Fruit fly (Drosophila melanogaster) whole organism, embryonic: ENCODE measurements around the gene Rad1.
A peak's percentile ranks its signal among the peaks of the same experiment; 100 is the strongest.

ENCODE experiments used
- Ada2b ChIP-seq: fragments of 200-800 bp; sonication (Bioruptor generic); IDR thresholded peaks from 2 replicates; pipeline ENCODE4 v1.3.6; 2022; ENCODE audit warnings: missing biosample characterization, missing genetic modification characterization
- Bgb ChIP-seq: fragments of 200-800 bp; sonication (Bioruptor generic); IDR thresholded peaks from 2 replicates; pipeline ENCODE4 v1.3.6; 2022; ENCODE audit warnings: missing biosample characterization, missing genetic modification characterization; ENCODE audit not compliant: partially characterized antibody
- CG10267 ChIP-seq: fragments of 200-800 bp; sonication (Bioruptor generic); optimal IDR thresholded peaks from 2 replicates; lab custom pipeline; 2018; ENCODE audit warnings: missing biosample characterization, mild to moderate bottlenecking, missing genetic modification characterization, moderate library complexity
- CG13287 ChIP-seq: fragments of 200-800 bp; sonication (Bioruptor generic); IDR thresholded peaks from 2 replicates; pipeline ENCODE4 v1.3.6; 2022; ENCODE audit warnings: missing biosample characterization, missing genetic modification characterization; ENCODE audit not compliant: partially characterized antibody
- CG15011 ChIP-seq: fragments of 200-800 bp; sonication (Bioruptor generic); optimal IDR thresholded peaks from 3 replicates; lab custom pipeline; 2018; ENCODE audit warnings: missing biosample characterization, mild to moderate bottlenecking, missing genetic modification characterization
- CG16813 ChIP-seq: fragments of 200-800 bp; sonication (Bioruptor generic); IDR thresholded peaks from 3 replicates; pipeline ENCODE4 v1.3.6; 2022; ENCODE audit warnings: missing biosample characterization, missing genetic modification characterization; ENCODE audit not compliant: partially characterized antibody
- CG18262 ChIP-seq: fragments of 200-800 bp; optimal IDR thresholded peaks from 3 replicates; lab custom pipeline; 2019; ENCODE audit warnings: missing biosample characterization, mild to moderate bottlenecking, missing genetic modification characterization, moderate library complexity
- CG1832 ChIP-seq: fragments of 200-800 bp; sonication (Bioruptor generic); optimal IDR thresholded peaks from 2 replicates; lab custom pipeline; 2017; ENCODE audit warnings: missing biosample characterization, mild to moderate bottlenecking, missing genetic modification characterization, inconsistent platforms
- CG2712 ChIP-seq: fragments of 200-800 bp; optimal IDR thresholded peaks from 3 replicates; lab custom pipeline; 2019; ENCODE audit warnings: missing biosample characterization, mild to moderate bottlenecking, missing genetic modification characterization, moderate library complexity
- CG30431 ChIP-seq: fragments of 200-800 bp; sonication (Bioruptor generic); optimal IDR thresholded peaks from 2 replicates; lab custom pipeline; 2017; ENCODE audit warnings: missing biosample characterization, missing genetic modification characterization
- CG34422 ChIP-seq: fragments of 200-800 bp; sonication (Bioruptor generic); IDR thresholded peaks from 3 replicates; pipeline ENCODE4 v1.3.6; 2022; ENCODE audit warnings: missing biosample characterization, missing genetic modification characterization
- CG3847 ChIP-seq: fragments of 200-800 bp; sonication (Bioruptor generic); IDR thresholded peaks from 2 replicates; pipeline ENCODE4 v1.3.6; 2022; ENCODE audit warnings: missing biosample characterization, missing genetic modification characterization
- CG4424 ChIP-seq: fragments of 200-800 bp; sonication (Bioruptor generic); optimal IDR thresholded peaks from 3 replicates; lab custom pipeline; 2016; ENCODE audit warnings: missing biosample characterization, missing genetic modification characterization
- CG8359 ChIP-seq: fragments of 200-800 bp; sonication (Bioruptor generic); optimal IDR thresholded peaks from 2 replicates; lab custom pipeline; 2017; ENCODE audit warnings: missing biosample characterization, mild to moderate bottlenecking, missing genetic modification characterization, borderline replicate concordance
- Camta ChIP-seq: fragments of 200-800 bp; sonication (Bioruptor generic); optimal IDR thresholded peaks from 2 replicates; lab custom pipeline; 2016; ENCODE audit warnings: missing biosample characterization, missing genetic modification characterization
- CoRest ChIP-seq: fragments of 200-800 bp; sonication (Bioruptor generic); optimal IDR thresholded peaks from 3 replicates; lab custom pipeline; 2018; ENCODE audit warnings: missing biosample characterization, mild to moderate bottlenecking, missing genetic modification characterization, moderate library complexity
- D ChIP-seq, 2 experiments: fragments of 200-800 bp in 1 of 2; fragments of >200 bp in 1 of 2; sonication (Bioruptor generic) in 1 of 2; optimal IDR thresholded peaks; 2 replicates in 1 of 2; 3 replicates in 1 of 2; lab custom pipeline; 2017; ENCODE audit warnings: mild to moderate bottlenecking in 1 of 2, missing biosample characterization in 1 of 2, missing genetic modification characterization in 1 of 2, missing genetic modification reagents in 1 of 2
- Doc3 ChIP-seq: fragments of 200-800 bp; sonication (Bioruptor generic); IDR thresholded peaks from 3 replicates; pipeline ENCODE4 v1.3.6; 2022; ENCODE audit warnings: missing biosample characterization, missing genetic modification characterization; ENCODE audit not compliant: partially characterized antibody
- ERR ChIP-seq: fragments of 200-800 bp; sonication (Bioruptor generic); optimal IDR thresholded peaks from 2 replicates; lab custom pipeline; 2016; ENCODE audit warnings: missing biosample characterization, missing genetic modification characterization
- HLH4C ChIP-seq: fragments of 200-800 bp; sonication (Bioruptor generic); IDR thresholded peaks from 3 replicates; pipeline ENCODE4 v1.3.6; 2022; ENCODE audit warnings: missing biosample characterization, missing genetic modification characterization; ENCODE audit not compliant: partially characterized antibody
- Hand ChIP-seq: fragments of 200-800 bp; sonication (Bioruptor generic); optimal IDR thresholded peaks from 2 replicates; lab custom pipeline; 2017; ENCODE audit warnings: mild to moderate bottlenecking, missing biosample characterization, missing genetic modification reagents, missing genetic modification characterization
- MBD-R2 ChIP-seq: fragments of 200-800 bp; sonication (Bioruptor generic); IDR thresholded peaks from 2 replicates; pipeline ENCODE4 v1.3.6; 2022; ENCODE audit warnings: missing biosample characterization, missing genetic modification characterization
- Myb ChIP-seq: fragments of 200-800 bp; sonication (Bioruptor generic); optimal IDR thresholded peaks from 2 replicates; lab custom pipeline; 2016; ENCODE audit warnings: missing biosample characterization, missing genetic modification characterization
- Rfx ChIP-seq: fragments of 200-800 bp; sonication (Bioruptor generic); IDR thresholded peaks from 2 replicates; pipeline ENCODE4 v1.3.6; 2022; ENCODE audit warnings: missing biosample characterization, missing genetic modification characterization
- Scr ChIP-seq: fragments of 200-800 bp; sonication (Bioruptor generic); IDR thresholded peaks from 2 replicates; pipeline ENCODE4 v1.3.6; 2022; ENCODE audit warnings: missing biosample characterization, missing genetic modification characterization; ENCODE audit not compliant: partially characterized antibody
- Sry-δ ChIP-seq: fragments of 200-800 bp; sonication (Bioruptor generic); optimal IDR thresholded peaks from 2 replicates; lab custom pipeline; 2016; ENCODE audit warnings: missing biosample characterization, missing genetic modification characterization
- Tbp ChIP-seq: fragments of >200 bp; optimal IDR thresholded peaks from 2 replicates; lab custom pipeline; 2018; ENCODE audit warnings: missing biosample characterization, missing genetic modification characterization
- az2 ChIP-seq: fragments of 200-800 bp; sonication (Bioruptor generic); optimal IDR thresholded peaks from 3 replicates; lab custom pipeline; 2016; ENCODE audit warnings: missing biosample characterization, missing genetic modification characterization
- cwo ChIP-seq: fragments of 200-800 bp; sonication (Bioruptor generic); optimal IDR thresholded peaks from 3 replicates; lab custom pipeline; 2017; ENCODE audit warnings: missing biosample characterization, missing genetic modification characterization, mild to moderate bottlenecking, moderate library complexity, missing genetic modification reagents
- dmrt11E ChIP-seq: fragments of 200-800 bp; sonication (Bioruptor generic); optimal IDR thresholded peaks from 3 replicates; lab custom pipeline; 2018; ENCODE audit warnings: missing biosample characterization, mild to moderate bottlenecking, missing genetic modification characterization, moderate library complexity
- fd64A ChIP-seq: fragments of 200-800 bp; sonication (Bioruptor generic); optimal IDR thresholded peaks from 3 replicates; lab custom pipeline; 2018; ENCODE audit warnings: missing biosample characterization, mild to moderate bottlenecking, missing genetic modification characterization
- fd96Cb ChIP-seq: fragments of 200-800 bp; sonication (Bioruptor generic); optimal IDR thresholded peaks from 2 replicates; lab custom pipeline; 2018; ENCODE audit warnings: missing biosample characterization, mild to moderate bottlenecking, missing genetic modification characterization, moderate library complexity
- fru ChIP-seq: fragments of >200 bp; optimal IDR thresholded peaks from 2 replicates; lab custom pipeline; 2017
- gce ChIP-seq: fragments of 200-800 bp; sonication (Bioruptor generic); IDR thresholded peaks from 3 replicates; pipeline ENCODE4 v1.3.6; 2022; ENCODE audit warnings: missing biosample characterization, missing genetic modification characterization
- gsb ChIP-seq: fragments of 200-800 bp; sonication (Bioruptor generic); IDR thresholded peaks from 2 replicates; pipeline ENCODE4 v1.3.6; 2022; ENCODE audit warnings: missing biosample characterization, missing genetic modification characterization
- inv ChIP-seq: fragments of 200-800 bp; sonication (Bioruptor generic); IDR thresholded peaks from 2 replicates; pipeline ENCODE4 v1.3.6; 2022; ENCODE audit warnings: missing biosample characterization, missing genetic modification characterization; ENCODE audit not compliant: partially characterized antibody
- knrl ChIP-seq: fragments of 200-800 bp; sonication (Bioruptor generic); IDR thresholded peaks from 3 replicates; pipeline ENCODE4 v1.3.6; 2022; ENCODE audit warnings: missing biosample characterization, missing genetic modification characterization; ENCODE audit not compliant: partially characterized antibody
- nau ChIP-seq: fragments of 200-800 bp; sonication (Bioruptor generic); optimal IDR thresholded peaks from 3 replicates; lab custom pipeline; 2017; ENCODE audit warnings: missing biosample characterization, mild to moderate bottlenecking, missing genetic modification characterization, missing genetic modification reagents
- row ChIP-seq: fragments of 200-800 bp; sonication (Bioruptor generic); IDR thresholded peaks from 3 replicates; pipeline ENCODE4 v1.3.6; 2022; ENCODE audit warnings: missing biosample characterization, missing genetic modification characterization
- sens ChIP-seq: fragments of 200-800 bp; sonication (Bioruptor generic); peaks from one replicate; lab custom pipeline; 2016; ENCODE audit warnings: missing biosample characterization, missing genetic modification characterization
- seq ChIP-seq: fragments of 200-800 bp; sonication (Bioruptor generic); IDR thresholded peaks from 2 replicates; pipeline ENCODE4 v1.3.6; 2022; ENCODE audit warnings: missing biosample characterization, missing genetic modification characterization
- slbo ChIP-seq: fragments of 200-800 bp; sonication (Bioruptor generic); IDR thresholded peaks from 2 replicates; pipeline ENCODE4 v1.3.6; 2022; ENCODE audit warnings: missing biosample characterization, missing genetic modification characterization
- sna ChIP-seq: fragments of 200-800 bp; sonication (Bioruptor generic); IDR thresholded peaks from 2 replicates; pipeline ENCODE4 v1.3.6; 2022; ENCODE audit warnings: missing biosample characterization, missing genetic modification characterization; ENCODE audit not compliant: partially characterized antibody
- sqz ChIP-seq: fragments of 200-800 bp; sonication (Bioruptor generic); optimal IDR thresholded peaks from 3 replicates; lab custom pipeline; 2018; ENCODE audit warnings: missing biosample characterization, mild to moderate bottlenecking, missing genetic modification characterization
- unc-4 ChIP-seq: fragments of 200-800 bp; sonication (Bioruptor generic); IDR thresholded peaks from 2 replicates; pipeline ENCODE4 v1.3.6; 2022; ENCODE audit warnings: missing biosample characterization, missing genetic modification characterization; ENCODE audit not compliant: partially characterized antibody
- vnd ChIP-seq: fragments of 200-800 bp; sonication (Bioruptor generic); IDR thresholded peaks from 3 replicates; pipeline ENCODE4 v1.3.6; 2022; ENCODE audit warnings: missing biosample characterization, missing genetic modification characterization; ENCODE audit not compliant: partially characterized antibody
- zen2 ChIP-seq: fragments of 200-800 bp; sonication (Bioruptor generic); IDR thresholded peaks from 3 replicates; pipeline ENCODE4 v1.3.6; 2022; ENCODE audit warnings: missing biosample characterization, missing genetic modification characterization; ENCODE audit not compliant: partially characterized antibody

Gene Rad1

DNA sequence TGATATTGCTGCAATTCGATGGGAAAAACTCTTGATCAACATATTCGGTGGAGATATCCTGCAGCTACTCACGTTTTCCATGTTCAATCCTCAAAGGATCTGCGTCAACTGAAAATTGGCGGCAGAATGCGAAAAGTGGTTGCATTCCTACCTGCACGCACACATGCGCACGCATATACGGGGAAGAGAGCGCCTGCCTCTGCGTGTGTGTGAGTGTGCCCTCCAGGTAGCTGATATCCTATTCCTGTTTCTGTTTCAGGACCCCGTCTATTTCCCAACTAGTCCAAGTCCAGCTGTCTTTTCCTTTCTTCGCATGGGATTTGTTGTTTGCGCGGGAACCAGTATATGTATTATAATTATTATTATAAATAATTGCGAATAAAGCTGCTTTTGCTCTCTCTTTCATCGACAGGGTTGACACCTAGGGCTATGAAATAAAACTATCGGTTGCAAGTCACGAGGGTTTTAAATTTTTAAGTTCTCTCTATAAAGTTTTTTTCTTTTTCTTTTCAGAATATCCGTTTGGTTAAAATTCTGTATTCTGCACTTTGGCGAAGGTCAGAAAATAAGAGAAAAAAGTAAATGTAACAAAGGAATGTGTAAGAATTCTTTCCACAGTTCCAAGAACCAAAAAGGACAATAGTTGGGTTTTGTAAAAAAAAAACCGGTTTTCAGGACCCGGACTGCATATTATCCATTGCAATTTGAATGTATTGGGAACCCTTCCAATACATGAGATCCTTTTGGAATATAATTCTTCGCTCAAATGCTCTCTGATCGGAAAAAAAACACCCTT lies 1.9 kb upstream of the Rad1 start, which contains the start of gene insv (continued):
- TF ChIP-seq knrl (GFP tag; lab: Robert Waterston, UW) (peak; percentile 59; the same call in 2 of the 3 replicates), inv (no peak), CoRest (tag; lab: Kevin White, UChicago) (peak; percentile 23), Hand (GFP tag; lab: Kevin White, UChicago) (no peak), CG16813 (GFP tag; lab: Robert Waterston, UW) (peak; percentile 63), sqz (GFP tag; lab: Kevin White, UChicago) (peak; percentile 17), CG13287 (peak; percentile 75), az2 (GFP tag; lab: Kevin White, UChicago) (peak; percentile 1), fd96Cb (tag; lab: Kevin White, UChicago) (no peak), seq (no peak), fd64A (GFP tag; lab: Kevin White, UChicago) (no peak), Bgb (GFP tag; lab: Robert Waterston, UW) (0 out of 2 replicates have a peak, but pooled peaks have one; percentile 38), Sry-δ (GFP tag; lab: Kevin White, UChicago) (peak; percentile 2), HLH4C (GFP tag; lab: Robert Waterston, UW) (peak; percentile 60; the same call in 2 of the 3 replicates), CG34422 (no peak), CG4424 (GFP tag; lab: Kevin White, UChicago) (peak; percentile 17), dmrt11E (tag; lab: Kevin White, UChicago) (peak; percentile 16), CG8359 (GFP tag; lab: Kevin White, UChicago) (no peak), CG18262 (tag; lab: Kevin White, UChicago) (peak; percentile 13), Myb (GFP tag; lab: Kevin White, UChicago) (no peak), Scr (peak; percentile 70), gce (GFP tag; lab: Robert Waterston, UW) (no peak), CG15011 (GFP tag; lab: Kevin White, UChicago) (no peak), Camta (GFP tag; lab: Kevin White, UChicago) (no peak), zen2 (GFP tag; lab: Robert Waterston, UW) (peak; percentile 33; the same call in 1 of the 3 replicates), CG1832 (no peak), slbo (GFP tag; lab: Robert Waterston, UW) (no peak), sens (peak; percentile 36), vnd (peak; percentile 42; the same call in 1 of the 3 replicates), Ada2b (GFP tag; lab: Robert Waterston, UW) (no peak), gsb (GFP tag; lab: Robert Waterston, UW) (no peak), sna (peak; percentile 24; the same call in 1 of the 2 replicates), row (GFP tag; lab: Robert Waterston, UW) (peak; percentile 68), CG3847 (0 out of 2 replicates have a peak, but pooled peaks have one; percentile 7), ERR (GFP tag; lab: Kevin White, UChicago) (no peak), CG2712 (tag; lab: Kevin White, UChicago) (peak; percentile 30), Rfx (GFP tag; lab: Robert Waterston, UW) (peak; percentile 46; the same call in 1 of the 2 replicates), Tbp (GFP tag; lab: Kevin White, UChicago) (no peak), nau (GFP tag; lab: Kevin White, UChicago) (no peak), fru (no peak), Doc3 (GFP tag; lab: Robert Waterston, UW) (peak; percentile 68), CG10267 (tag; lab: Kevin White, UChicago) (no peak), MBD-R2 (GFP tag; lab: Robert Waterston, UW) (peak; percentile 44), D (optimal IDR thresholded peaks at IDR 0.05; lab: Kevin White, UChicago) (no peak), D (GFP tag; optimal IDR thresholded peaks at IDR 0.05; lab: Kevin White, UChicago) (peak; percentile 10), cwo (GFP tag; lab: Kevin White, UChicago) (no peak), unc-4 (GFP tag; lab: Robert Waterston, UW) (0 out of 2 replicates have a peak, but pooled peaks have one; percentile 57), CG30431 (no peak)
